Worm (Caenorhabditis elegans) whole organism, L1 larva: Measurements from ENCODE around the gene F17C11.13.

Experiments
- ces-1 ChIP-seq: fragments of 150-350 bp; optimal IDR thresholded peaks from 2 replicates; lab custom pipeline; 2014; ENCODE audit warnings: missing biosample characterization, missing genetic modification reagents, missing genetic modification characterization
- nhr-19 ChIP-seq: fragments of 200-800 bp; sonication (Bioruptor generic); conservative IDR thresholded peaks from 2 replicates; pipeline ENCODE4 v1.3.6; 2022; ENCODE audit warnings: missing genetic modification characterization, missing compliant biosample characterization
- nhr-47 ChIP-seq: sonication (generic microtip); optimal IDR thresholded peaks from 2 replicates; lab custom pipeline; 2016; ENCODE audit warnings: mild to moderate bottlenecking, missing genetic modification characterization, moderate library complexity, missing compliant biosample characterization
- snpc-4 ChIP-seq: fragments of 150-350 bp; optimal IDR thresholded peaks from 2 replicates; lab custom pipeline; 2014; ENCODE audit warnings: missing biosample characterization, missing genetic modification characterization
- sptf-1 ChIP-seq: fragments of 150-350 bp; optimal IDR thresholded peaks from 2 replicates; lab custom pipeline; 2014; ENCODE audit warnings: missing biosample characterization, missing genetic modification characterization
- tbx-2 ChIP-seq: sonication (generic microtip); optimal IDR thresholded peaks from 2 replicates; lab custom pipeline; 2016; ENCODE audit warnings: missing genetic modification characterization, missing compliant biosample characterization
- tlp-1 ChIP-seq: fragments of 150-350 bp; optimal IDR thresholded peaks from 2 replicates; lab custom pipeline; 2014; ENCODE audit warnings: missing biosample characterization, missing genetic modification characterization

DNA sequence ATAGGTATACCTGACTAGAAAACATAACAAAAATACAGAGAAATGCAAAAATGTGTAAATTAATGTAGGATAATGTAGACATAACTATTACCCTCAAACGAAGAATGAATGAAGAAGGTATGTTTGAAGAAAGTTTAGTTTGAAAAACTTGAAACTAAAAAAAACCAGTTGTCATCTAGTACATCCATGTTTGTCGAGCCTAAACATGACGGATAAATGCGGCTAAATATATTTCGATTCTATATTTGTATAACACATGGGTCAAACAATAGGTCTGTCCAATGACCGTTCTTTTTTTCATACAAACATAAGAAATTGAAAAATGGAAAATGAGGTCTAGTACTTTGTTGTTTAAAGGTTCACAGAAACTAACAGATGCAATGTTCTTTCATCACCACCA, 14.3 kb downstream of the F17C11.13 start, which contains the start of gene F17C11.22:
- no peak for TF ChIP-seq tlp-1
- no peak for TF ChIP-seq nhr-19 (GFP tag; lab: Robert Waterston, UW)
- TF ChIP-seq ces-1 = no peak
- no peak for TF ChIP-seq snpc-4
- no peak for TF ChIP-seq nhr-47 (tag; lab: Kevin White, UChicago)
- no peak for TF ChIP-seq tbx-2 (tag; lab: Kevin White, UChicago)
- TF ChIP-seq sptf-1 (tag; lab: Kevin White, UChicago) = no peak
